Fruit fly (Drosophila melanogaster) whole organism, embryonic: ENCODE data around the gene CG10738.

Experiments
- Awh ChIP-seq: fragments of 200-800 bp; sonication (Bioruptor generic); IDR thresholded peaks from 2 replicates; pipeline ENCODE4, ENCODE4 v1.3.6; 2022; ENCODE audit warnings: missing biosample characterization, missing genetic modification characterization
- CG10462 ChIP-seq: fragments of 200-800 bp; sonication (Bioruptor generic); optimal IDR thresholded peaks from 2 replicates; lab custom pipeline; 2016; ENCODE audit warnings: missing biosample characterization, missing genetic modification characterization
- CG12659 ChIP-seq: fragments of 200-800 bp; sonication (Bioruptor generic); optimal IDR thresholded peaks from 3 replicates; lab custom pipeline; 2017; ENCODE audit warnings: mild to moderate bottlenecking, missing biosample characterization, missing genetic modification reagents, missing genetic modification characterization
- CG13296 ChIP-seq: fragments of 200-800 bp; sonication (Bioruptor generic); optimal IDR thresholded peaks from 3 replicates; lab custom pipeline; 2018; ENCODE audit warnings: missing biosample characterization, mild to moderate bottlenecking, missing genetic modification characterization
- CG13894 ChIP-seq: fragments of 200-800 bp; sonication (Bioruptor generic); optimal IDR thresholded peaks from 3 replicates; lab custom pipeline; 2018; ENCODE audit warnings: missing biosample characterization, mild to moderate bottlenecking, missing genetic modification characterization, moderate library complexity
- CG14050 ChIP-seq: fragments of 200-800 bp; sonication (Bioruptor generic); IDR thresholded peaks from 3 replicates; pipeline ENCODE4 v1.3.6; 2022; ENCODE audit warnings: missing biosample characterization, missing genetic modification characterization
- CG14710 ChIP-seq: fragments of 200-800 bp; sonication (Bioruptor generic); optimal IDR thresholded peaks from 3 replicates; lab custom pipeline; 2019; ENCODE audit warnings: missing biosample characterization, mild to moderate bottlenecking, missing genetic modification characterization, moderate library complexity
- CG1529 ChIP-seq: fragments of 200-800 bp; sonication (Bioruptor generic); optimal IDR thresholded peaks from 3 replicates; lab custom pipeline; 2018; ENCODE audit warnings: missing biosample characterization, missing genetic modification characterization
- CG2199 ChIP-seq: fragments of 200-800 bp; sonication (Bioruptor generic); IDR thresholded peaks from 3 replicates; pipeline ENCODE4 v1.3.6; 2022; ENCODE audit warnings: missing biosample characterization, missing genetic modification characterization
- CG31441 ChIP-seq: fragments of 200-800 bp; sonication (Bioruptor generic); IDR thresholded peaks from 2 replicates; pipeline ENCODE4 v1.3.6; 2022; ENCODE audit warnings: missing biosample characterization, missing genetic modification characterization
- CG34376 ChIP-seq: fragments of 200-800 bp; sonication (Bioruptor generic); optimal IDR thresholded peaks from 2 replicates; lab custom pipeline; 2018; ENCODE audit warnings: missing biosample characterization, mild to moderate bottlenecking, missing genetic modification characterization
- CG4360 ChIP-seq: fragments of 200-800 bp; sonication (Bioruptor generic); IDR thresholded peaks from 2 replicates; pipeline ENCODE4 v1.3.6; 2022; ENCODE audit warnings: missing biosample characterization, missing genetic modification characterization
- CG5953 ChIP-seq: fragments of 200-800 bp; sonication (Bioruptor generic); IDR thresholded peaks from 2 replicates; pipeline ENCODE4 v1.3.6; 2022; ENCODE audit warnings: missing biosample characterization, missing genetic modification characterization
- CG6683 ChIP-seq: fragments of 200-800 bp; sonication (Bioruptor generic); optimal IDR thresholded peaks from 2 replicates; lab custom pipeline; 2017; ENCODE audit warnings: missing biosample characterization, mild to moderate bottlenecking, missing genetic modification characterization, missing genetic modification reagents
- CG6765 ChIP-seq: fragments of 200-800 bp; sonication (Bioruptor generic); optimal IDR thresholded peaks from 3 replicates; lab custom pipeline; 2017; ENCODE audit warnings: missing biosample characterization, mild to moderate bottlenecking, missing genetic modification characterization
- CG8089 ChIP-seq: fragments of 200-800 bp; sonication (Bioruptor generic); optimal IDR thresholded peaks from 3 replicates; lab custom pipeline; 2016; ENCODE audit warnings: missing biosample characterization, missing genetic modification characterization
- D ChIP-seq, 2 experiments: fragments of 200-800 bp in 1 of 2; fragments of >200 bp in 1 of 2; sonication (Bioruptor generic) in 1 of 2; optimal IDR thresholded peaks; 2 replicates in 1 of 2; 3 replicates in 1 of 2; lab custom pipeline; 2017; ENCODE audit warnings: mild to moderate bottlenecking in 1 of 2, missing biosample characterization in 1 of 2, missing genetic modification characterization in 1 of 2, missing genetic modification reagents in 1 of 2
- Dfd ChIP-seq, 2 experiments: fragments of >200 bp; optimal IDR thresholded peaks; 2 replicates each; lab custom pipeline; 2017; ENCODE audit warnings: missing biosample characterization in 2 of 2, missing genetic modification characterization in 2 of 2
- Drgx ChIP-seq: fragments of 200-800 bp; sonication (Bioruptor generic); IDR thresholded peaks from 2 replicates; pipeline ENCODE4 v1.3.6; 2022; ENCODE audit warnings: missing biosample characterization, missing genetic modification characterization
- HHEX ChIP-seq: fragments of 200-800 bp; sonication (Bioruptor generic); optimal IDR thresholded peaks from 3 replicates; lab custom pipeline; 2017; ENCODE audit warnings: missing biosample characterization, mild to moderate bottlenecking, missing genetic modification characterization, missing genetic modification reagents
- HLH4C ChIP-seq: fragments of 200-800 bp; sonication (Bioruptor generic); IDR thresholded peaks from 3 replicates; pipeline ENCODE4 v1.3.6; 2022; ENCODE audit warnings: missing biosample characterization, missing genetic modification characterization; ENCODE audit not compliant: partially characterized antibody
- HmgD ChIP-seq: fragments of 200-800 bp; sonication (Bioruptor generic); optimal IDR thresholded peaks from 3 replicates; lab custom pipeline; 2016; ENCODE audit warnings: missing biosample characterization, missing genetic modification characterization
- Hr78 ChIP-seq, 2 experiments: fragments of 200-800 bp in 1 of 2; fragments of >200 bp in 1 of 2; sonication (Bioruptor generic) in 1 of 2; optimal IDR thresholded peaks; 2 replicates each; lab custom pipeline; 2017 to 2019; ENCODE audit warnings: missing biosample characterization in 2 of 2, missing genetic modification characterization in 2 of 2, mild to moderate bottlenecking in 1 of 2, moderate library complexity in 1 of 2
- MESR4 ChIP-seq: fragments of 200-800 bp; sonication (Bioruptor generic); optimal IDR thresholded peaks from 2 replicates; lab custom pipeline; 2018; ENCODE audit warnings: missing biosample characterization, mild to moderate bottlenecking, missing genetic modification characterization, moderate library complexity
- Pdp1 ChIP-seq, 2 experiments: fragments of 200-800 bp; sonication (Bioruptor generic); optimal IDR thresholded peaks; 3 replicates each; lab custom pipeline; 2016; ENCODE audit warnings: missing biosample characterization in 2 of 2, missing genetic modification characterization in 2 of 2, mild to moderate bottlenecking in 1 of 2, moderate library complexity in 1 of 2
- Scr ChIP-seq: fragments of 200-800 bp; sonication (Bioruptor generic); IDR thresholded peaks from 2 replicates; pipeline ENCODE4 v1.3.6; 2022; ENCODE audit warnings: missing biosample characterization, missing genetic modification characterization; ENCODE audit not compliant: partially characterized antibody
- Sin3A ChIP-seq: fragments of >200 bp; optimal IDR thresholded peaks from 2 replicates; lab custom pipeline; 2018
- Trl ChIP-seq, 3 experiments: fragments of >200 bp in 2 of 3; fragments of 200-800 bp in 1 of 3; sonication (Bioruptor generic) in 1 of 3; optimal IDR thresholded peaks; 2 replicates in 1 of 3; 3 replicates in 2 of 3; lab custom pipeline; 2016 to 2017; ENCODE audit warnings: missing biosample characterization in 1 of 3, missing genetic modification characterization in 1 of 3
- abd-A ChIP-seq: fragments of 200-800 bp; sonication (Bioruptor generic); optimal IDR thresholded peaks from 3 replicates; lab custom pipeline; 2019; ENCODE audit warnings: missing biosample characterization, mild to moderate bottlenecking, missing genetic modification characterization, moderate library complexity
- al ChIP-seq: fragments of 200-800 bp; sonication (Bioruptor generic); IDR thresholded peaks from 2 replicates; pipeline ENCODE4 v1.3.6; 2022; ENCODE audit warnings: missing biosample characterization, missing genetic modification characterization
- bbx ChIP-seq: fragments of 200-800 bp; sonication (Bioruptor generic); IDR thresholded peaks from 2 replicates; pipeline ENCODE4 v1.3.6; 2022; ENCODE audit warnings: missing biosample characterization, missing genetic modification characterization; ENCODE audit not compliant: partially characterized antibody
- br ChIP-seq: fragments of >200 bp; optimal IDR thresholded peaks from 2 replicates; lab custom pipeline; 2017
- bsh ChIP-seq, 2 experiments: fragments of 200-800 bp; sonication (Bioruptor generic); optimal IDR thresholded peaks; 2 replicates each; lab custom pipeline; 2017 to 2018; ENCODE audit warnings: mild to moderate bottlenecking in 2 of 2, missing biosample characterization in 2 of 2, missing genetic modification characterization in 2 of 2, moderate library complexity in 1 of 2
- corto ChIP-seq: fragments of 200-800 bp; sonication (Bioruptor generic); optimal IDR thresholded peaks from 2 replicates; lab custom pipeline; 2016; ENCODE audit warnings: missing biosample characterization, mild to moderate bottlenecking, missing genetic modification characterization, moderate library complexity
- grn ChIP-seq: fragments of 200-800 bp; sonication (Bioruptor generic); optimal IDR thresholded peaks from 3 replicates; lab custom pipeline; 2017; ENCODE audit warnings: missing biosample characterization, missing genetic modification characterization
- lbe ChIP-seq: fragments of 200-800 bp; sonication (Bioruptor generic); optimal IDR thresholded peaks from 2 replicates; lab custom pipeline; 2016; ENCODE audit warnings: missing biosample characterization, mild to moderate bottlenecking, missing genetic modification characterization
- nom ChIP-seq: fragments of 200-800 bp; sonication (Bioruptor generic); optimal IDR thresholded peaks from 2 replicates; lab custom pipeline; 2017; ENCODE audit warnings: missing biosample characterization, missing genetic modification characterization, mild to moderate bottlenecking, moderate library complexity, missing genetic modification reagents
- psq ChIP-seq: fragments of 200-800 bp; sonication (Bioruptor generic); optimal IDR thresholded peaks from 2 replicates; lab custom pipeline; 2017; ENCODE audit warnings: missing biosample characterization, missing genetic modification characterization
- rib ChIP-seq: fragments of 200-800 bp; sonication (Bioruptor generic); IDR thresholded peaks from 2 replicates; pipeline ENCODE4 v1.3.6; 2022; ENCODE audit warnings: missing biosample characterization, missing genetic modification characterization
- seq ChIP-seq: fragments of 200-800 bp; sonication (Bioruptor generic); IDR thresholded peaks from 2 replicates; pipeline ENCODE4 v1.3.6; 2022; ENCODE audit warnings: missing biosample characterization, missing genetic modification characterization
- unpg ChIP-seq: fragments of 200-800 bp; sonication (Bioruptor generic); optimal IDR thresholded peaks from 3 replicates; lab custom pipeline; 2018; ENCODE audit warnings: missing biosample characterization, mild to moderate bottlenecking, missing genetic modification characterization, moderate library complexity
- wek ChIP-seq: fragments of 200-800 bp; sonication (Bioruptor generic); optimal IDR thresholded peaks from 3 replicates; lab custom pipeline; 2018; ENCODE audit warnings: missing biosample characterization, mild to moderate bottlenecking, missing genetic modification characterization, moderate library complexity
- zen2 ChIP-seq: fragments of 200-800 bp; sonication (Bioruptor generic); IDR thresholded peaks from 3 replicates; pipeline ENCODE4 v1.3.6; 2022; ENCODE audit warnings: missing biosample characterization, missing genetic modification characterization; ENCODE audit not compliant: partially characterized antibody

The CG10738 gene

dm6 chr3L:13494363-13495015 lies 43.9 kb downstream of the CG10738 start (continued):
- 0 out of 3 replicates have a peak, but pooled peaks have one; percentile 43 for TF ChIP-seq zen2
- TF ChIP-seq, all 482 proteins: peak for 48

dm6 chr3L:13495065-13495464 lies 44.5 kb downstream of the CG10738 start:
- no peak for TF ChIP-seq psq (GFP tag; lab: Kevin White, UChicago)
- TF ChIP-seq nom (GFP tag; lab: Kevin White, UChicago) = peak; percentile 96
- peak; percentile 89 for TF ChIP-seq Drgx (GFP tag; lab: Robert Waterston, UW)
- no peak for TF ChIP-seq HmgD (GFP tag; lab: Kevin White, UChicago)
- peak; percentile 49 for TF ChIP-seq grn
- peak; percentile 16 for TF ChIP-seq lbe (GFP tag; lab: Kevin White, UChicago)
- peak in 1 of 2 experiments; percentile 94 for TF ChIP-seq bsh (GFP tag; optimal IDR thresholded peaks at IDR 0.05; lab: Kevin White, UChicago)

DNA sequence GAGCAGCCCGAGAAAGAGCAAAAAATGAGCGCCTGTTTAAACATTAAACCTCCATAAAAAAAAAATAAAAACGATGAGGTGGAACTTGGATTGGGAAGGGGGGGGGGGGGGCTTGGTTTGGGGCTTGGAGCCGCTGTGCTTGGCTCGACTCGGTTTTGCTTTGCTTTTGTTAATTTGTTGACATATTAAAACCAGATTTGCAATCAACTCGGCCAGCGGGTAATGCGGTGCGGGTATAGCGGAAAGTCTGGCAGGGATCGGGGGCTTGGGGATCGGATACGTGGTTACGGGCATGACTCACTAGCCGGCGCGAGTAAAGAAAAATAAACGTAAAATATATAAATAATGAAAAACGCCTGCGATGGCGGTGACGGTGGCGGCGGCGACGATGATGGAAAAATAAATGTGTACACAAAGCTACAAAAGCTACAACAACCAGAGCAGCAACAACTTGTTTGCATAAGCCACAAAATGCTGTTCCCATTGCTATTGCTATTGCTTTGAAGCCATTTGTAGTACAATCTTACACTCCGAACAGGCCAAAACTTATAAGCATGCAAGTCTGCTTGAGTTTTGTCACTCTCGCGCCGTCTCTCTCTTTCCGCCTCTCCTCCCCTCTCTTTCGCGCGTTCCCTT lies 47.3 kb downstream of the CG10738 start:
- TF ChIP-seq Sin3A (no peak), CG8089 (GFP tag; lab: Kevin White, UChicago) (no peak), CG13894 (tag; lab: Kevin White, UChicago) (peak; percentile 2), abd-A (tag; lab: Kevin White, UChicago) (no peak), CG12659 (no peak), rib (GFP tag; lab: Robert Waterston, UW) (no peak), zen2 (no peak), wek (no peak), CG14050 (GFP tag; lab: Robert Waterston, UW) (no peak), CG2199 (GFP tag; lab: Robert Waterston, UW) (no peak), CG1529 (no peak), CG31441 (GFP tag; lab: Robert Waterston, UW) (no peak), Trl (optimal IDR thresholded peaks at IDR 0.05; lab: Kevin White, UChicago) (peak in 1 of 2 experiments; percentile 23), Trl (GFP tag; optimal IDR thresholded peaks at IDR 0.05; lab: Kevin White, UChicago) (no peak), CG34376 (GFP tag; lab: Kevin White, UChicago) (no peak), HLH4C (GFP tag; lab: Robert Waterston, UW) (no peak), corto (GFP tag; lab: Kevin White, UChicago) (no peak), seq (GFP tag; lab: Robert Waterston, UW) (no peak), CG6683 (GFP tag; lab: Kevin White, UChicago) (no peak), br (no peak), al (no peak), Pdp1 (GFP tag; optimal IDR thresholded peaks at IDR 0.05; lab: Kevin White, UChicago) (peak in 1 of 2 experiments; percentile 46), CG4360 (GFP tag; lab: Robert Waterston, UW) (peak; percentile 47; the same call in 1 of the 2 replicates), Dfd (GFP tag; optimal IDR thresholded peaks at IDR 0.05; lab: Kevin White, UChicago) (no peak), Scr (no peak), CG14710 (tag; lab: Kevin White, UChicago) (no peak), D (optimal IDR thresholded peaks at IDR 0.05; lab: Kevin White, UChicago) (no peak), D (GFP tag; optimal IDR thresholded peaks at IDR 0.05; lab: Kevin White, UChicago) (no peak), bbx (no peak), HHEX (GFP tag; lab: Kevin White, UChicago) (peak; percentile 20), unpg (GFP tag; lab: Kevin White, UChicago) (no peak), Awh (GFP tag; lab: Robert Waterston, UW) (0 out of 2 replicates have a peak, but pooled peaks have one; percentile 6), CG6765 (GFP tag; lab: Kevin White, UChicago) (no peak), Hr78 (GFP tag; optimal IDR thresholded peaks at IDR 0.05; lab: Kevin White, UChicago) (no peak), CG10462 (GFP tag; lab: Kevin White, UChicago) (no peak), CG5953 (GFP tag; lab: Robert Waterston, UW) (0 out of 2 replicates have a peak, but pooled peaks have one; percentile 20), MESR4 (GFP tag; lab: Kevin White, UChicago) (no peak), CG13296 (GFP tag; lab: Kevin White, UChicago) (no peak)
